Worm (Caenorhabditis elegans): ENCODE results near the gene C18A3.7.
"Not testable (repeated sequence)": the region's sequence is repeated elsewhere in the genome, so short reads cannot be mapped to it uniquely, and the experiment has no call there.

C18A3.7 gene

DNA sequence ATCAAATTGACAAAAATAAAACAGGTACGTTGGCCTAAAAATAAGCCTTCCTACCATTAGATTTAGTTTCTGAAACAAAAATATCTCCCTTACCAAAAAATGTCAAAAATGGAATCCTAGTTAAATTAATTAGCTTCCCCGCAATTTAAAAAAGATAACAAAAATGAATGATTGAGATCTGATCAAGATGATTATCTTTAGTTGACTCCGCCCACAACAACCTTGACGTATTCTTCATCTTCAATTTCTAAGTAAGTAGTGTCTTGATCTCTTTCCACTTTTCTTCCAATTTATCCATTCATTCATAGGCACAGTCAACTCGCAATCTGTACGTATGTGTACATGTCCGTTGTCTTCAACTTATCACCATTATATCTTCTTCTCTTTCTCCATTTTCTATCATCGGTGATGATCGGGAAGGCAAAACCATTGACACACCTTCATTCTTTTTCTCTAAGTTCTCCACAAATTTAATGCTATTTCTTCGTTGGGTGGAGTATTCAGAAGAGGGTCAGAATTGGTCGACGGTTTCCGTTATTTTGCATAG is 38.1 kb upstream of the C18A3.7 start:
- TF ChIP-seq elt-1 (tag; optimal IDR thresholded peaks at IDR 0.05) (peak; percentile 91), fos-1 (tag; optimal IDR thresholded peaks at IDR 0.05) (no peak), elt-3 (tag; optimal IDR thresholded peaks at IDR 0.05) (peak in 1 of 3 experiments; percentile 15), lin-15B (tag; optimal IDR thresholded peaks at IDR 0.05) (no peak), jun-1 (tag; optimal IDR thresholded peaks at IDR 0.05) (no peak), nhr-23 (tag; optimal IDR thresholded peaks at IDR 0.05) (peak; percentile 29)

- no peak for TF ChIP-seq hmg-11 (tag; optimal IDR thresholded peaks at IDR 0.05)
- TF ChIP-seq ceh-9 (tag; optimal IDR thresholded peaks at IDR 0.05) = no peak
- no peak for TF ChIP-seq elt-3 (tag; optimal IDR thresholded peaks at IDR 0.05)
- TF ChIP-seq mml-1 (tag; optimal IDR thresholded peaks at IDR 0.05) = no peak
- TF ChIP-seq elt-2 (tag; optimal IDR thresholded peaks at IDR 0.05) = no peak
- TF ChIP-seq fkh-2 (tag; optimal IDR thresholded peaks at IDR 0.05) = no peak
- no peak for TF ChIP-seq lin-15B (tag; optimal IDR thresholded peaks at IDR 0.05)
- TF ChIP-seq nhr-23 (tag; optimal IDR thresholded peaks at IDR 0.05) = no peak
- no peak for TF ChIP-seq unc-39 (tag; optimal IDR thresholded peaks at IDR 0.05)
- TF ChIP-seq ceh-82 (tag; optimal IDR thresholded peaks at IDR 0.05) = no peak
- no peak for TF ChIP-seq egl-27 (tag; optimal IDR thresholded peaks at IDR 0.05)
- no peak for TF ChIP-seq nhr-11 (tag; optimal IDR thresholded peaks at IDR 0.05)
Measured at ce11 chrII:5765318-5765717, 35.1 kb upstream of the C18A3.7 start, which contains the start of gene ifb-1. Gene ifb-1 (plus strand): TSS chrII:5765618.

DNA sequence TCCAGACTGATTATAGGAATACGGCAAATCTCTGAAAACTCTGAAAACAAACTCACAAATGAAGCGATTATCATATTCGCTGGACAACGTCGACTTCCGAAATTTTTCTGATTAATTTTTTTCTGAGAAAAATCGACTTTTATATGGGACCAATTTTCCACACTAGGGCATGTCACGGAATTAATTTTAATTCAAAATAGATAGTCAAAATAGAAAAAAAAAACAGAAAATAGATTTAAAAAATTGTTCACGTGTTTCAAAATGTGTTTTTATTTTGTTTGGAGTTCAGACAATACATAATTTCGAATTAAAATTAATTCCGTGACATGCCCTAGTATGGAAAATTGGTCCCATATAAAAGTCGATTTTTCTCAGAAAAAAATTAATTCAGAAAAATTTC is 27.4 kb upstream of the C18A3.7 start, which contains the start of the genes F10C1.3 and F10C1.23:
Gene F10C1.3 (minus strand): TSS at position 101 of the 400 bp plus-strand sequence.
Gene F10C1.23 (plus strand): TSS at position 385 of the 400 bp plus-strand sequence.
- TF ChIP-seq ceh-9 (tag; optimal IDR thresholded peaks at IDR 0.05); fkh-2 (tag; optimal IDR thresholded peaks at IDR 0.05); unc-62 (GFP tag; optimal IDR thresholded peaks at IDR 0.05): not testable (repeated sequence)

ce11 chrII:5754168-5754567 is 23.9 kb upstream of the C18A3.7 start, which contains the start of gene F10C1.8:
Gene F10C1.8 (plus strand): TSS chrII:5754468.
- TF ChIP-seq elt-2 (tag; optimal IDR thresholded peaks at IDR 0.05) = peak; percentile 31
- no peak for TF ChIP-seq egl-5 (tag; optimal IDR thresholded peaks at IDR 0.05)
- TF ChIP-seq tbx-2 (tag; optimal IDR thresholded peaks at IDR 0.05) = no peak

ce11 chrII:5751353-5751752 is 21.1 kb upstream of the C18A3.7 start:
- TF ChIP-seq pqm-1 (tag; optimal IDR thresholded peaks at IDR 0.05) (peak; percentile 92), elt-2 (tag; optimal IDR thresholded peaks at IDR 0.05) (peak; percentile 97), unc-62 (GFP tag; optimal IDR thresholded peaks at IDR 0.05) (no peak), pha-4 (tag; optimal IDR thresholded peaks at IDR 0.05) (peak; percentile 39)

DNA sequence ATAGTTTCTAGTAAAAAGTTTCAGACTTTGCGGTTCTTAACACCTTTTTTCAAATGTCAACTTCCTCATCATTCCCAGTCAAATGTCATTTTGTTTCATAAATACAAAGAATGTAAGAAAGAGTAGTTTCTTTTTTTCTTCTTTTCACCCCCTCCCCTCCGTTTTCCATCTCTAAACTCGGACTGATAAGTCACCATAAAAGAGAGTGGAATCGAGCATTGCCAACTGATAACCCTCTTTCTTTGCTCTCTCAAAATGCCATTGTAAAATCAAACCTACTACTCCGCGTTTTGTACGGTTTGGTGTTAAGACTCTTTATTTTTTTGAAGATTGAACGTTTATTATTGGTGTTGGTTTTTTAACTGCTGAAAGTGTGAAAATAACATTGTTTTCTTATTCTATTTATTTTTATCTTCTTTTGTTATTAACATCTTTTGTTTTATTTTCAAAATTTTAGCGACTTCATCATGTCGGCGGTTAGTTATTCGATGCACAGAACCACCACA is 19.5 kb upstream of the C18A3.7 start, which contains the start of gene ifb-2:
Gene ifb-2 (plus strand): TSS at position 456 of the 506 bp plus-strand sequence.
- TF ChIP-seq R02D3.7 (tag; optimal IDR thresholded peaks at IDR 0.05) = no peak
- TF ChIP-seq eor-1 (tag; optimal IDR thresholded peaks at IDR 0.05) = no peak
- TF ChIP-seq pqm-1 (tag; optimal IDR thresholded peaks at IDR 0.05) = peak; percentile 90
- peak; percentile 96 for TF ChIP-seq elt-2 (tag; optimal IDR thresholded peaks at IDR 0.05)

ce11 chrII:5748395-5748794 is 18.2 kb upstream of the C18A3.7 start:
- TF ChIP-seq lin-15B (tag; optimal IDR thresholded peaks at IDR 0.05) (no peak), jun-1 (tag; optimal IDR thresholded peaks at IDR 0.05) (peak; percentile 76), pha-4 (tag; optimal IDR thresholded peaks at IDR 0.05) (peak; percentile 39), elt-2 (tag; optimal IDR thresholded peaks at IDR 0.05) (peak; percentile 100), hmg-11 (tag; optimal IDR thresholded peaks at IDR 0.05) (no peak), egl-27 (tag; optimal IDR thresholded peaks at IDR 0.05) (no peak), pqm-1 (tag; optimal IDR thresholded peaks at IDR 0.05) (peak; percentile 97), skn-1 (tag; optimal IDR thresholded peaks at IDR 0.05) (peak; percentile 1)

- TF ChIP-seq R02D3.7 (tag; optimal IDR thresholded peaks at IDR 0.05) (no peak), fkh-2 (tag; optimal IDR thresholded peaks at IDR 0.05) (no peak), elt-2 (tag; optimal IDR thresholded peaks at IDR 0.05) (peak; percentile 94), fos-1 (tag; optimal IDR thresholded peaks at IDR 0.05) (no peak), aly-2 (tag; optimal IDR thresholded peaks at IDR 0.05) (no peak)
Measured at ce11 chrII:5747312-5747711, 17.1 kb upstream of the C18A3.7 start.

Data from whole organism, L3 larva.